Fruit fly (Drosophila melanogaster) whole organism, adult: ENCODE measurements around the gene CG12290.

Experiments used
- CG11617 ChIP-seq: fragments of 200-800 bp; sonication (Bioruptor generic); optimal IDR thresholded peaks from 2 replicates; lab custom pipeline; 2017; ENCODE audit warnings: mild to moderate bottlenecking, missing biosample characterization, missing genetic modification reagents, missing genetic modification characterization
- CG12768 ChIP-seq: fragments of 200-800 bp; sonication (Bioruptor generic); optimal IDR thresholded peaks from 2 replicates; lab custom pipeline; 2017; ENCODE audit warnings: missing biosample characterization, missing genetic modification characterization, mild to moderate bottlenecking, moderate library complexity, missing genetic modification reagents
- CG14711 ChIP-seq: fragments of 200-800 bp; sonication (Bioruptor generic); optimal IDR thresholded peaks from 2 replicates; lab custom pipeline; 2018; ENCODE audit warnings: missing biosample characterization, mild to moderate bottlenecking, missing genetic modification characterization, moderate library complexity
- CG1620 ChIP-seq: fragments of 200-800 bp; sonication (Bioruptor generic); optimal IDR thresholded peaks from 2 replicates; lab custom pipeline; 2016; ENCODE audit warnings: missing biosample characterization, missing genetic modification characterization
- CG33017 ChIP-seq: fragments of 200-800 bp; sonication (Bioruptor generic); optimal IDR thresholded peaks from 2 replicates; lab custom pipeline; 2018; ENCODE audit warnings: missing biosample characterization, mild to moderate bottlenecking, missing genetic modification characterization, moderate library complexity
- CG5204 ChIP-seq: fragments of 200-800 bp; sonication (Bioruptor generic); optimal IDR thresholded peaks from 2 replicates; lab custom pipeline; 2016; ENCODE audit warnings: missing biosample characterization, missing genetic modification characterization
- CG7045 ChIP-seq: fragments of 200-800 bp; sonication (Bioruptor generic); optimal IDR thresholded peaks from 2 replicates; lab custom pipeline; 2017; ENCODE audit warnings: missing biosample characterization, mild to moderate bottlenecking, missing genetic modification characterization
- CG7101 ChIP-seq: fragments of 200-800 bp; sonication (Bioruptor generic); optimal IDR thresholded peaks from 2 replicates; lab custom pipeline; 2018; ENCODE audit warnings: missing biosample characterization, mild to moderate bottlenecking, missing genetic modification characterization, moderate library complexity
- Clk ChIP-seq: fragments of 200-800 bp; sonication (Bioruptor generic); optimal IDR thresholded peaks from 2 replicates; lab custom pipeline; 2017; ENCODE audit warnings: missing biosample characterization, missing genetic modification characterization
- Crg-1 ChIP-seq: fragments of 200-800 bp; sonication (Bioruptor generic); optimal IDR thresholded peaks from 2 replicates; lab custom pipeline; 2016; ENCODE audit warnings: missing biosample characterization, missing genetic modification characterization
- Hr96 ChIP-seq: fragments of 200-800 bp; sonication (Bioruptor generic); optimal IDR thresholded peaks from 2 replicates; lab custom pipeline; 2016; ENCODE audit warnings: missing biosample characterization, missing genetic modification characterization
- Mnt ChIP-seq: fragments of 200-800 bp; sonication (Bioruptor generic); optimal IDR thresholded peaks from 2 replicates; lab custom pipeline; 2016; ENCODE audit warnings: missing biosample characterization, mild to moderate bottlenecking, missing genetic modification characterization
- bab1 ChIP-seq: fragments of 200-800 bp; sonication (Bioruptor generic); optimal IDR thresholded peaks from 3 replicates; lab custom pipeline; 2019; ENCODE audit warnings: missing biosample characterization, mild to moderate bottlenecking, missing genetic modification characterization, moderate library complexity
- cic ChIP-seq: fragments of 200-800 bp; sonication (Bioruptor generic); optimal IDR thresholded peaks from 2 replicates; lab custom pipeline; 2017; ENCODE audit warnings: missing biosample characterization, mild to moderate bottlenecking, missing genetic modification characterization, moderate library complexity
- cnc ChIP-seq, 2 experiments: fragments of >200 bp; optimal IDR thresholded peaks; 2 replicates each; lab custom pipeline; 2017
- kay ChIP-seq: fragments of 200-800 bp; sonication (Bioruptor generic); peaks from one replicate; lab custom pipeline; 2016; ENCODE audit warnings: missing biosample characterization, missing genetic modification characterization, borderline replicate concordance
- ovo ChIP-seq: fragments of 200-800 bp; sonication (Bioruptor generic); optimal IDR thresholded peaks from 2 replicates; lab custom pipeline; 2016; ENCODE audit warnings: missing biosample characterization, missing genetic modification characterization
- pad ChIP-seq: fragments of 200-800 bp; sonication (Bioruptor generic); optimal IDR thresholded peaks from 3 replicates; lab custom pipeline; 2017; ENCODE audit warnings: missing biosample characterization, missing genetic modification characterization, mild to moderate bottlenecking, moderate library complexity, missing genetic modification reagents
- tj ChIP-seq: fragments of 200-800 bp; sonication (Bioruptor generic); optimal IDR thresholded peaks from 3 replicates; lab custom pipeline; 2017; ENCODE audit warnings: missing biosample characterization, mild to moderate bottlenecking, missing genetic modification characterization, moderate library complexity
- toe ChIP-seq: fragments of 200-800 bp; sonication (Bioruptor generic); optimal IDR thresholded peaks from 2 replicates; lab custom pipeline; 2016; ENCODE audit warnings: missing biosample characterization, missing genetic modification characterization

Gene CG12290

dm6 chr3R:26251730-26252129, 21.7 kb downstream of the CG12290 start:
- TF ChIP-seq CG11617 (no peak), ovo (GFP tag; lab: Kevin White, UChicago) (no peak), pad (no peak), CG7045 (GFP tag; lab: Kevin White, UChicago) (no peak), CG7101 (no peak), Hr96 (no peak), bab1 (GFP tag; lab: Kevin White, UChicago) (no peak), CG12768 (no peak), CG5204 (GFP tag; lab: Kevin White, UChicago) (no peak), cic (GFP tag; lab: Kevin White, UChicago) (no peak), kay (GFP tag; lab: Kevin White, UChicago) (no peak), Clk (GFP tag; lab: Kevin White, UChicago) (no peak), CG1620 (no peak), Mnt (GFP tag; lab: Kevin White, UChicago) (no peak), Crg-1 (GFP tag; lab: Kevin White, UChicago) (no peak), toe (GFP tag; lab: Kevin White, UChicago) (no peak)

- TF ChIP-seq CG33017, result no peak
- TF ChIP-seq tj (GFP tag; lab: Kevin White, UChicago), result no peak
- no peak for TF ChIP-seq CG7045 (GFP tag; lab: Kevin White, UChicago)
- TF ChIP-seq CG14711 (tag; lab: Kevin White, UChicago), result no peak
- TF ChIP-seq bab1 (GFP tag; lab: Kevin White, UChicago), result no peak
- no peak for TF ChIP-seq pad
- TF ChIP-seq cnc (optimal IDR thresholded peaks at IDR 0.05; lab: Kevin White, UChicago), result no peak
- no peak for TF ChIP-seq cic (GFP tag; lab: Kevin White, UChicago)
Measured at dm6 chr3R:26253792-26254191, 23.7 kb downstream of the CG12290 start.

dm6 chr3R:26258384-26258819, 28.4 kb downstream of the CG12290 start:
- TF ChIP-seq kay (GFP tag; lab: Kevin White, UChicago), result peak; percentile 88
- no peak for TF ChIP-seq bab1 (GFP tag; lab: Kevin White, UChicago)
- TF ChIP-seq Mnt (GFP tag; lab: Kevin White, UChicago), result peak; percentile 64
- TF ChIP-seq Hr96, result no peak
- no peak for TF ChIP-seq CG7045 (GFP tag; lab: Kevin White, UChicago)

dm6 chr3R:26258955-26259354, 28.9 kb downstream of the CG12290 start:
- TF ChIP-seq Crg-1 (GFP tag; lab: Kevin White, UChicago), result no peak
- TF ChIP-seq bab1 (GFP tag; lab: Kevin White, UChicago), result no peak
- TF ChIP-seq cnc (optimal IDR thresholded peaks at IDR 0.05; lab: Kevin White, UChicago), result no peak
- TF ChIP-seq CG12768, result peak; percentile 66
- TF ChIP-seq Hr96, result no peak
- peak; percentile 61 for TF ChIP-seq CG7045 (GFP tag; lab: Kevin White, UChicago)
- peak; percentile 14 for TF ChIP-seq Clk (GFP tag; lab: Kevin White, UChicago)
- peak; percentile 58 for TF ChIP-seq cic (GFP tag; lab: Kevin White, UChicago)
- no peak for TF ChIP-seq CG14711 (tag; lab: Kevin White, UChicago)

dm6 chr3R:26259863-26260262, 29.8 kb downstream of the CG12290 start:
- TF ChIP-seq Crg-1 (GFP tag; lab: Kevin White, UChicago) (no peak), CG12768 (peak; percentile 59)

dm6 chr3R:26260692-26261243, 30.7 kb downstream of the CG12290 start:
- TF ChIP-seq CG14711 (tag; lab: Kevin White, UChicago) (no peak), cic (GFP tag; lab: Kevin White, UChicago) (peak; percentile 90), Crg-1 (GFP tag; lab: Kevin White, UChicago) (peak; percentile 53), CG33017 (peak; percentile 20), CG7101 (peak; percentile 43), CG11617 (peak; percentile 61), pad (no peak), CG12768 (peak; percentile 95), CG5204 (GFP tag; lab: Kevin White, UChicago) (no peak), Mnt (GFP tag; lab: Kevin White, UChicago) (peak; percentile 50), CG7045 (GFP tag; lab: Kevin White, UChicago) (peak; percentile 76), Hr96 (peak; percentile 68), cnc (optimal IDR thresholded peaks at IDR 0.05; lab: Kevin White, UChicago) (no peak), Clk (GFP tag; lab: Kevin White, UChicago) (peak; percentile 52), tj (GFP tag; lab: Kevin White, UChicago) (peak; percentile 69), toe (GFP tag; lab: Kevin White, UChicago) (peak; percentile 80), kay (GFP tag; lab: Kevin White, UChicago) (peak; percentile 95)

dm6 chr3R:26261244-26261788, 31.3 kb downstream of the CG12290 start, which contains the start of gene Ald1:
Ald1 (minus strand) TSS chr3R:26261591.
- TF ChIP-seq Hr96 (peak; percentile 35), CG12768 (peak; percentile 81), Crg-1 (GFP tag; lab: Kevin White, UChicago) (no peak), bab1 (GFP tag; lab: Kevin White, UChicago) (peak; percentile 80), pad (no peak), CG33017 (peak; percentile 20), tj (GFP tag; lab: Kevin White, UChicago) (peak; percentile 59), CG14711 (tag; lab: Kevin White, UChicago) (no peak), CG7101 (no peak), cic (GFP tag; lab: Kevin White, UChicago) (peak; percentile 86), ovo (GFP tag; lab: Kevin White, UChicago) (no peak), CG1620 (no peak), Mnt (GFP tag; lab: Kevin White, UChicago) (peak; percentile 42), toe (GFP tag; lab: Kevin White, UChicago) (no peak), cnc (optimal IDR thresholded peaks at IDR 0.05; lab: Kevin White, UChicago) (no peak), CG7045 (GFP tag; lab: Kevin White, UChicago) (no peak), Clk (GFP tag; lab: Kevin White, UChicago) (no peak), CG11617 (peak; percentile 52), CG5204 (GFP tag; lab: Kevin White, UChicago) (no peak), kay (GFP tag; lab: Kevin White, UChicago) (peak; percentile 74)
